Fruit fly (Drosophila melanogaster): Measurements from ENCODE around the gene His4r.
A peak's percentile ranks its signal among the peaks of the same experiment; 100 is the strongest.

DNA sequence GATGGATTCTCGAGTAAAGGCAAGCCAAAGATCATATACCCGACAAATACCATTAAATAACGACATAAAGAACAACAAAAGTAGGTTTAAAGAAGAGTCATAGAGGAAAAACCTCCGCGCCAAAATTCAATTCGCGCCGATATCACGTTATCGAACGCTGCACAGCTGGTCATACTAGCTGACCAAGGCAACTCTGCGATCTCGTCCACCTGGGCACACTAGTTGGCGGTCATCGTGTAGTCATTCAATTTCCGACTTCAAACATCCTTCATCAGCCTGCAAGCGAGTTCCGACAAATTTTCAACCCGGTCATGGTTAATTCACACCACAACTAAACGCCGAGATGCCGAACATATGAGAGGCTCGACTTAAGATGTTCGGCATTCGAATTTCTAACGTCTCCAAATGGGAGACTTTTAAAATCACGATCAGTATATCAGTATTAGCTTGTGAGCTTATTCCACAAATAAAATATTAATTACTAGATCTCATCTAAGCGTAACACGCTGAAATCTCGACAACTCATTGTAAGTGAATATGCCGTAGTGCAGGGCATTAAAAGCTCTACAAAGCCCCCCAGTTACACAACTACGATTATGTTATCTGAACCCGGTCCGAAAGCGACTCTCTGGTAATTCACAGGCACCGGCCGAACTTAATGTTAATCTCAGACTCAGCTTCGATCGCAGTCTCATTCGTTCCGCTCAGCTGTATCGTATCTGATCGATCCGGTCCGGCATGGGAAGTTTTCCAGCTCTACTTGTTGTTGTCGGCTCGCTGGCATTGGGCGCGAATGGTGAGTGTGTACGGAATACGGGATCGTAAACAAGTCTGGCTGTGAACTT, 31.4 kb downstream of the His4r start, which contains the start of gene CG3505:
- TF ChIP-seq CG6813 (GFP tag; optimal IDR thresholded peaks at IDR 0.05) (peak; percentile 30), Oaz (GFP tag; IDR thresholded peaks at IDR 0.05) (no peak), CG4854 (GFP tag; optimal IDR thresholded peaks at IDR 0.05) (peak; percentile 52), CG11085 (GFP tag; IDR thresholded peaks at IDR 0.05) (no peak), Antp (GFP tag; optimal IDR thresholded peaks at IDR 0.05) (peak; percentile 5), Nf-YA (GFP tag; IDR thresholded peaks at IDR 0.05) (no peak), luna (GFP tag; optimal IDR thresholded peaks at IDR 0.05) (no peak), Bteb2 (GFP tag; optimal IDR thresholded peaks at IDR 0.05) (no peak), CG10565 (GFP tag; optimal IDR thresholded peaks at IDR 0.05) (no peak), CG16815 (GFP tag; optimal IDR thresholded peaks at IDR 0.05) (no peak)
